Worm (Caenorhabditis elegans): Measurements from ENCODE around the gene Y47D7A.11.
"Not testable (repeated sequence)": the region's sequence is repeated elsewhere in the genome, so short reads cannot be mapped to it uniquely, and the experiment has no call there.

Gene Y47D7A.11

ce11 chrV:4432196-4432595, 4.1 kb upstream of the Y47D7A.11 start:
- TF ChIP-seq unc-62 (GFP tag; optimal IDR thresholded peaks at IDR 0.05 in 1 of 2): peak in 1 of 2 experiments; percentile 22
- not testable (repeated sequence) for TF ChIP-seq unc-62 (tag; optimal IDR thresholded peaks at IDR 0.05)
- peak; percentile 46; the same call in 1 of the 2 replicates for TF ChIP-seq set-16 (GFP tag; IDR thresholded peaks at IDR 0.05)

ce11 chrV:4429576-4429975, 1.5 kb upstream of the Y47D7A.11 start, which contains the start of gene Y47D7A.12:
Gene Y47D7A.12, minus strand, starts transcription at chrV:4429676.
- TF ChIP-seq unc-62 (GFP tag; optimal IDR thresholded peaks at IDR 0.05 in 1 of 2) (no peak), unc-62 (tag; optimal IDR thresholded peaks at IDR 0.05) (no peak), skn-1 (tag; optimal IDR thresholded peaks at IDR 0.05) (no peak), daf-8 (GFP tag; IDR thresholded peaks at IDR 0.05) (no peak), snpc-4 (tag; optimal IDR thresholded peaks at IDR 0.05) (no peak), zip-2 (tag; optimal IDR thresholded peaks at IDR 0.05) (no peak), spr-3 (GFP tag; optimal IDR thresholded peaks at IDR 0.05) (no peak), madf-9 (GFP tag; conservative IDR thresholded peaks at IDR 0.05) (no peak), saeg-2 (GFP tag; IDR thresholded peaks at IDR 0.05) (no peak), pha-4 (GFP tag; IDR thresholded peaks at IDR 0.05) (no peak), pha-4 (tag; optimal IDR thresholded peaks at IDR 0.05) (no peak), ceh-44 (GFP tag; IDR thresholded peaks at IDR 0.05) (no peak), ama-1 (optimal IDR thresholded peaks at IDR 0.05) (no peak), nhr-111 (GFP tag; optimal IDR thresholded peaks at IDR 0.05) (no peak), pqm-1 (tag; optimal IDR thresholded peaks at IDR 0.05) (no peak)

DNA sequence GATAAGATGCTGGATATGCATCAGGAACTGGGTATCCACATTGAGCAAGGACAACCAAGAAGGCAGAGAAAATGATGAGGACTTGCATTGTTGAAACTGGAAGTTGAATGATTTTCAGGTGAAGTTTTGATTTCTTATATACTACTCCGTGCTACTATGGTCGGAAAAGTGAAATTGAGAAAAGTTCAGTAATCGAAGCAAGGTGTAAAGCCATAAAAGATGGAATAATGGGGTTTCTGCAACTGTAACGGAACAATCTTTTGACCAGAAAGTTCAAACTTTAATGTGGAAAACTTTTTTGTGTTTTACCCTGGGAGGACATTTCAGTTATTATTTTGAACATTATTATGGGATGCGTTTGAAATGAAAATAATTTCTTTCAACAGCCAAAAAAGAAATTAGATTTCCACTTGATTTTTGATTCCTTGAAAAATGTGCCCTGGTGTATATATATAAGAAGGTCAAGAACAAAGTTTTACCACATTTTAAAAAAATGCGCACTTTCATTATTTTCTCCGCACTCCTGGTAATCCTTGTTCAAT, 4.2 kb downstream of the Y47D7A.11 start, which contains the start of the genes Y47D7A.9 and Y47D7A.19:
Gene Y47D7A.9 (minus strand): TSS at position 101 of the 542 bp plus-strand sequence.
Gene Y47D7A.19 (plus strand): TSS at position 492 of the 542 bp plus-strand sequence.
- TF ChIP-seq nhr-41 (GFP tag; IDR thresholded peaks at IDR 0.05) (no peak), ceh-44 (GFP tag; IDR thresholded peaks at IDR 0.05) (no peak), dmd-9 (GFP tag; IDR thresholded peaks at IDR 0.05) (no peak), D1046.2 (GFP tag; IDR thresholded peaks at IDR 0.05) (no peak), egl-27 (tag; optimal IDR thresholded peaks at IDR 0.05) (no peak), nhr-6 (tag; optimal IDR thresholded peaks at IDR 0.05) (no peak), aha-1 (tag) (no peak), cey-2 (tag; optimal IDR thresholded peaks at IDR 0.05; ENCODE audit: borderline replicate concordance, insufficient read depth) (no peak), ztf-7 (tag; optimal IDR thresholded peaks at IDR 0.05) (no peak), fos-1 (tag; optimal IDR thresholded peaks at IDR 0.05) (no peak), pha-4 (GFP tag; IDR thresholded peaks at IDR 0.05) (no peak), pha-4 (tag; optimal IDR thresholded peaks at IDR 0.05) (no peak), hlh-11 (tag; optimal IDR thresholded peaks at IDR 0.05) (no peak), snpc-4 (tag; optimal IDR thresholded peaks at IDR 0.05) (no peak), ctbp-1 (GFP tag; IDR thresholded peaks at IDR 0.05) (no peak), duxl-1 (tag; optimal IDR thresholded peaks at IDR 0.05; ENCODE audit: poor library complexity) (no peak), mxl-2 (GFP tag; conservative IDR thresholded peaks at IDR 0.05) (no peak), lin-13 (GFP tag; optimal IDR thresholded peaks at IDR 0.05) (no peak), nhr-42 (GFP tag; IDR thresholded peaks at IDR 0.05) (no peak), unc-39 (tag; optimal IDR thresholded peaks at IDR 0.05) (no peak), arid-1 (GFP tag; conservative IDR thresholded peaks at IDR 0.05) (no peak)

DNA sequence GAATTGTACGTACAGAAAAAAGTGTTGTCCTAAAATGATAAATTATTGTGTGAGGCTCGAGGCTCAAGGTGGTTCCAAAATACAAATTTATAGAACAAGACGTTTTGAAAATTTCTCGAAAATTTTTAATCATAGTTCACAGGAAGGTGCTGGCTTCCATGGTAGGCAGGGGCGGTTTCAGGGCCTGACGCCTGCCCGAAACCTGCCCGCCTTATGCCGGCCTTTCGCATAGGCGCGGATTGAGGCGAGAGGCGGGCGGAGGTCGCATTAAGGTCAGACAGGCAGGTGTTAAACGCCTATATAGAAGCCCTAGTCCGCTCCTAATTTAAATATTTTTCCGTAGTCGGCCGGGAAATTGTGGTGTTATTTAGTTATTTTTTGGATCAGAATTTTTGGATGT, 5.0 kb downstream of the Y47D7A.11 start:
- TF ChIP-seq set-16 (GFP tag; IDR thresholded peaks at IDR 0.05): peak; percentile 63; the same call in 1 of the 2 replicates
- no peak for TF ChIP-seq mxl-3 (GFP tag; optimal IDR thresholded peaks at IDR 0.05)

- TF ChIP-seq ceh-62 (tag; optimal IDR thresholded peaks at IDR 0.05) (no peak), zip-2 (tag; optimal IDR thresholded peaks at IDR 0.05) (no peak), F26F4.8 (GFP tag; conservative IDR thresholded peaks at IDR 0.05) (no peak), lin-15B (tag; optimal IDR thresholded peaks at IDR 0.05) (no peak), nhr-6 (tag; optimal IDR thresholded peaks at IDR 0.05) (no peak), mxl-3 (GFP tag; optimal IDR thresholded peaks at IDR 0.05) (no peak), T20F7.1 (GFP tag; optimal IDR thresholded peaks at IDR 0.05) (no peak), mdl-1 (tag; optimal IDR thresholded peaks at IDR 0.05) (no peak), F37D6.2 (tag; optimal IDR thresholded peaks at IDR 0.05) (no peak), snpc-4 (tag; optimal IDR thresholded peaks at IDR 0.05) (no peak), cey-2 (tag; optimal IDR thresholded peaks at IDR 0.05; ENCODE audit: borderline replicate concordance, insufficient read depth) (no peak), nhr-237 (tag; optimal IDR thresholded peaks at IDR 0.05) (no peak), F44E2.7 (GFP tag; IDR thresholded peaks at IDR 0.05) (no peak), vab-7 (GFP tag; IDR thresholded peaks at IDR 0.05) (no peak), daf-8 (GFP tag; IDR thresholded peaks at IDR 0.05) (no peak), nhr-48 (tag; optimal IDR thresholded peaks at IDR 0.05) (no peak), ces-1 (GFP tag; optimal IDR thresholded peaks at IDR 0.05) (no peak)
These were observed 6.0 kb downstream of the Y47D7A.11 start, which contains the start of gene skr-7 for ce11 chrV:4422127-4422526. Gene skr-7, plus strand, starts transcription at chrV:4422427.

All from whole organism, L4 larva.